Worm (Caenorhabditis elegans) whole organism, young adult: ENCODE results near the gene ZK354.8.
"Not testable (repeated sequence)": the region's sequence is repeated elsewhere in the genome, so short reads cannot be mapped to it uniquely, and the experiment has no call there.

Source experiments
- B0019.2 ChIP-seq: fragments of 200-800 bp; sonication (Bioruptor generic); conservative IDR thresholded peaks from 2 replicates; pipeline ENCODE4 v1.3.6; 2022; ENCODE audit warnings: missing genetic modification reagents, missing genetic modification characterization, missing compliant biosample characterization
- B0336.3 ChIP-seq: fragments of 200-800 bp; sonication (Bioruptor generic); IDR thresholded peaks from 2 replicates; pipeline ENCODE4 v1.3.6; 2022; ENCODE audit warnings: missing genetic modification characterization, missing compliant biosample characterization
- C06A6.2 ChIP-seq: fragments of 200-800 bp; sonication (Bioruptor generic); conservative IDR thresholded peaks from 2 replicates; pipeline ENCODE4 v1.3.6; 2022; ENCODE audit warnings: missing genetic modification characterization, missing compliant biosample characterization
- D2030.7 ChIP-seq: fragments of 200-800 bp; sonication (Bioruptor generic); IDR thresholded peaks from 2 replicates; pipeline ENCODE4 v1.3.6; 2022; ENCODE audit warnings: missing genetic modification reagents, missing genetic modification characterization, missing compliant biosample characterization
- F33H1.4 ChIP-seq: fragments of 200-800 bp; sonication (Bioruptor generic); IDR thresholded peaks from 2 replicates; pipeline ENCODE4 v1.3.6; 2022; ENCODE audit warnings: missing genetic modification reagents, missing genetic modification characterization, missing compliant biosample characterization
- F49E8.2 ChIP-seq: sonication (generic microtip); optimal IDR thresholded peaks from 3 replicates; lab custom pipeline; 2017; ENCODE audit warnings: missing genetic modification characterization, mild to moderate bottlenecking, missing compliant biosample characterization, antibody characterized with exemption, moderate library complexity; ENCODE audit not compliant: insufficient read depth
- Y53G8AR.9 ChIP-seq: fragments of 200-800 bp; sonication (Bioruptor generic); conservative IDR thresholded peaks from 2 replicates; pipeline ENCODE4 v1.3.6; 2022; ENCODE audit warnings: missing genetic modification reagents, missing genetic modification characterization, missing compliant biosample characterization
- Y56A3A.18 ChIP-seq: fragments of 200-800 bp; sonication (Bioruptor generic); IDR thresholded peaks from 2 replicates; pipeline ENCODE4 v1.3.6; 2022; ENCODE audit warnings: missing genetic modification reagents, missing genetic modification characterization, missing compliant biosample characterization
- Y67H2A.10 ChIP-seq: fragments of 200-800 bp; sonication (Bioruptor generic); conservative IDR thresholded peaks from 2 replicates; pipeline ENCODE4 v1.3.6; 2022; ENCODE audit warnings: missing genetic modification reagents, missing genetic modification characterization, missing compliant biosample characterization
- Y79H2A.3 ChIP-seq: fragments of 200-800 bp; sonication (Bioruptor generic); conservative IDR thresholded peaks from 2 replicates; pipeline ENCODE4 v1.3.6; 2022; ENCODE audit warnings: missing genetic modification reagents, missing genetic modification characterization, missing compliant biosample characterization
- ama-1 ChIP-seq, 3 experiments: fragments of 150-350 bp in 1 of 3; sonication (generic microtip) in 2 of 3; optimal IDR thresholded peaks; 2 replicates each; lab custom pipeline; 2014 to 2018; ENCODE audit warnings: missing biosample characterization in 2 of 3, missing genetic modification characterization in 2 of 3, missing genetic modification reagents in 2 of 3
- attf-6 ChIP-seq: fragments of 200-800 bp; sonication (Bioruptor generic); IDR thresholded peaks from 2 replicates; pipeline ENCODE4 v1.3.6; 2022; ENCODE audit warnings: missing genetic modification reagents, missing genetic modification characterization, missing compliant biosample characterization
- bed-2 ChIP-seq: fragments of 200-800 bp; sonication (Bioruptor generic); IDR thresholded peaks from 2 replicates; pipeline ENCODE4 v1.3.6; 2022; ENCODE audit warnings: missing genetic modification reagents, missing genetic modification characterization, missing compliant biosample characterization
- ceh-100 ChIP-seq: fragments of 200-800 bp; sonication (Bioruptor generic); IDR thresholded peaks from 2 replicates; pipeline ENCODE4 v1.3.6; 2022; ENCODE audit warnings: missing genetic modification reagents, missing genetic modification characterization, missing compliant biosample characterization
- ceh-27 ChIP-seq: fragments of 200-800 bp; sonication (Bioruptor generic); optimal IDR thresholded peaks from 2 replicates; lab custom pipeline; 2018; ENCODE audit warnings: mild to moderate bottlenecking, missing genetic modification characterization, moderate library complexity, missing compliant biosample characterization
- ceh-40 ChIP-seq: fragments of 200-800 bp; sonication (Bioruptor generic); IDR thresholded peaks from 2 replicates; pipeline ENCODE4 v1.3.6; 2022; ENCODE audit warnings: missing genetic modification characterization, missing compliant biosample characterization
- ceh-58 ChIP-seq: fragments of 200-800 bp; sonication (Bioruptor generic); IDR thresholded peaks from 2 replicates; pipeline ENCODE4 v1.3.6; 2022; ENCODE audit warnings: missing genetic modification characterization, missing compliant biosample characterization
- ceh-91 ChIP-seq: fragments of 200-800 bp; sonication (Bioruptor generic); IDR thresholded peaks from 2 replicates; pipeline ENCODE4 v1.3.6; 2022; ENCODE audit warnings: missing genetic modification reagents, missing genetic modification characterization, missing compliant biosample characterization
- die-1 ChIP-seq: sonication (generic microtip); optimal IDR thresholded peaks from 2 replicates; lab custom pipeline; 2016; ENCODE audit warnings: missing genotype, mild to moderate bottlenecking, missing genetic modification characterization, missing compliant biosample characterization
- dox-1 ChIP-seq: fragments of 200-800 bp; sonication (Bioruptor generic); IDR thresholded peaks from 2 replicates; pipeline ENCODE4 v1.3.6; 2022; ENCODE audit warnings: missing genetic modification reagents, missing genetic modification characterization, missing compliant biosample characterization
- dpff-1 ChIP-seq: sonication (generic microtip); optimal IDR thresholded peaks from 2 replicates; lab custom pipeline; 2017; ENCODE audit warnings: mild to moderate bottlenecking, missing genetic modification characterization, missing compliant biosample characterization
- fkh-3 ChIP-seq: sonication (generic microtip); optimal IDR thresholded peaks from 2 replicates; lab custom pipeline; 2016; ENCODE audit warnings: mild to moderate bottlenecking, missing genetic modification characterization, missing compliant biosample characterization
- hmg-1.2 ChIP-seq: fragments of 200-800 bp; sonication (Bioruptor generic); IDR thresholded peaks from 2 replicates; pipeline ENCODE4 v1.3.6; 2022; ENCODE audit warnings: missing genetic modification reagents, missing genetic modification characterization, missing compliant biosample characterization
- let-526 ChIP-seq: fragments of 200-800 bp; sonication (Bioruptor generic); IDR thresholded peaks from 2 replicates; pipeline ENCODE4 v1.3.6; 2022; ENCODE audit warnings: missing genetic modification reagents, missing genetic modification characterization, missing compliant biosample characterization
- lin-35 ChIP-seq, 3 experiments: fragments of 150-350 bp in 2 of 3; sonication (generic microtip) in 1 of 3; optimal IDR thresholded peaks; 2 replicates each; lab custom pipeline; 2014 to 2018; ENCODE audit warnings: missing biosample characterization in 3 of 3, missing genetic modification characterization in 3 of 3, missing genetic modification reagents in 3 of 3
- madf-3 ChIP-seq: fragments of 200-800 bp; sonication (Bioruptor generic); IDR thresholded peaks from 2 replicates; pipeline ENCODE4 v1.3.6; 2022; ENCODE audit warnings: missing genetic modification reagents, missing genetic modification characterization, missing compliant biosample characterization
- mes-4 ChIP-seq: sonication (generic microtip); optimal IDR thresholded peaks from 2 replicates; lab custom pipeline; 2016; ENCODE audit warnings: missing genotype, missing genetic modification characterization, missing compliant biosample characterization
- mxl-1 ChIP-seq: sonication (generic microtip); optimal IDR thresholded peaks from 2 replicates; lab custom pipeline; 2016; ENCODE audit warnings: missing genetic modification characterization, missing compliant biosample characterization
- nfya-2 ChIP-seq: fragments of 200-800 bp; sonication (Bioruptor generic); IDR thresholded peaks from 2 replicates; pipeline ENCODE4 v1.3.6; 2022; ENCODE audit warnings: missing genetic modification reagents, missing genetic modification characterization, missing compliant biosample characterization
- nfyb-1 ChIP-seq: fragments of 200-800 bp; sonication (Bioruptor generic); IDR thresholded peaks from 2 replicates; pipeline ENCODE4 v1.3.6; 2022; ENCODE audit warnings: missing genetic modification reagents, missing genetic modification characterization, missing compliant biosample characterization
- nhr-179 ChIP-seq: sonication (generic microtip); optimal IDR thresholded peaks from 2 replicates; lab custom pipeline; 2016; ENCODE audit warnings: mild to moderate bottlenecking, missing genetic modification characterization, missing compliant biosample characterization
- pbrm-1 ChIP-seq: fragments of 200-800 bp; sonication (Bioruptor generic); IDR thresholded peaks from 2 replicates; pipeline ENCODE4 v1.3.6; 2022; ENCODE audit warnings: missing genetic modification reagents, missing genetic modification characterization, missing compliant biosample characterization
- pha-4 ChIP-seq: fragments of 150-350 bp; sonication (generic microtip); optimal IDR thresholded peaks from 2 replicates; lab custom pipeline; 2014; ENCODE audit warnings: missing biosample characterization, missing genetic modification reagents, missing genetic modification characterization
- rcor-1 ChIP-seq: fragments of 200-800 bp; sonication (Bioruptor generic); IDR thresholded peaks from 2 replicates; pipeline ENCODE4 v1.3.6; 2022; ENCODE audit warnings: missing genetic modification reagents, missing genetic modification characterization, missing compliant biosample characterization
- snpc-1.3 ChIP-seq: sonication (generic microtip); optimal IDR thresholded peaks from 2 replicates; lab custom pipeline; 2017; ENCODE audit warnings: missing genetic modification characterization, mild to moderate bottlenecking, missing compliant biosample characterization, antibody characterized with exemption, moderate library complexity, missing genotype, missing genetic modification reagents; ENCODE audit not compliant: insufficient read depth
- snpc-3.4 ChIP-seq: sonication (generic microtip); optimal IDR thresholded peaks from 2 replicates; lab custom pipeline; 2017; ENCODE audit warnings: missing genetic modification characterization, mild to moderate bottlenecking, missing compliant biosample characterization, antibody characterized with exemption, moderate library complexity, missing genotype, missing genetic modification reagents
- snpc-4 ChIP-seq, 5 experiments: fragments of 150-350 bp in 1 of 5; sonication (generic microtip) in 4 of 5; optimal IDR thresholded peaks; 2 replicates each; lab custom pipeline; 2014 to 2018; ENCODE audit warnings: missing genetic modification characterization in 5 of 5, missing biosample characterization in 3 of 5, antibody characterized with exemption in 2 of 5, mild to moderate bottlenecking in 2 of 5, missing compliant biosample characterization in 2 of 5, missing genotype in 2 of 5, moderate library complexity in 2 of 5, missing genetic modification reagents in 1 of 5
- tlf-1 ChIP-seq: fragments of 200-800 bp; sonication (Bioruptor generic); optimal IDR thresholded peaks from 2 replicates; lab custom pipeline; 2018; ENCODE audit warnings: mild to moderate bottlenecking, missing genetic modification characterization, missing compliant biosample characterization
- xnd-1 ChIP-seq: sonication (generic microtip); optimal IDR thresholded peaks from 2 replicates; lab custom pipeline; 2016; ENCODE audit warnings: missing genotype, missing genetic modification reagents, missing genetic modification characterization, missing compliant biosample characterization
- zfh-2 ChIP-seq: fragments of 200-800 bp; sonication (Bioruptor generic); conservative IDR thresholded peaks from 2 replicates; pipeline ENCODE4 v1.3.6; 2022; ENCODE audit warnings: missing genetic modification reagents, missing genetic modification characterization, missing compliant biosample characterization
- ztf-25 ChIP-seq: fragments of 200-800 bp; sonication (Bioruptor generic); IDR thresholded peaks from 2 replicates; pipeline ENCODE4 v1.3.6; 2022; ENCODE audit warnings: missing genetic modification reagents, missing genetic modification characterization, missing compliant biosample characterization
- ztf-28 ChIP-seq: fragments of 200-800 bp; sonication (Bioruptor generic); IDR thresholded peaks from 2 replicates; pipeline ENCODE4 v1.3.6; 2022; ENCODE audit warnings: missing genetic modification reagents, missing genetic modification characterization, missing compliant biosample characterization
- ztf-6 ChIP-seq: fragments of 200-800 bp; sonication (Bioruptor generic); IDR thresholded peaks from 2 replicates; pipeline ENCODE4 v1.3.6; 2022; ENCODE audit warnings: missing genetic modification reagents, missing genetic modification characterization, missing compliant biosample characterization

The ZK354.8 gene

ce11 chrIV:5268803-5269202, 37.1 kb downstream of the ZK354.8 start, which contains the start of gene F36H12.4:
Gene F36H12.4, plus strand, starts transcription at chrIV:5269103.
- TF ChIP-seq dpff-1 (tag; lab: Kevin White, UChicago) (no peak), zfh-2 (GFP tag; lab: Robert Waterston, UW) (no peak), C06A6.2 (GFP tag; lab: Robert Waterston, UW) (no peak), nfya-2 (GFP tag; lab: Robert Waterston, UW) (no peak), let-526 (GFP tag; lab: Robert Waterston, UW) (no peak), ceh-100 (GFP tag; lab: Robert Waterston, UW) (no peak), ztf-6 (no peak), lin-35 (GFP tag; optimal IDR thresholded peaks at IDR 0.05; lab: Kevin White, UChicago) (no peak), ceh-27 (GFP tag; lab: Kevin White, UChicago) (no peak), mes-4 (no peak), bed-2 (GFP tag; lab: Robert Waterston, UW) (no peak), pha-4 (tag; lab: Kevin White, UChicago) (no peak), hmg-1.2 (GFP tag; lab: Robert Waterston, UW) (no peak), nhr-179 (no peak), ceh-58 (no peak)

ce11 chrIV:5266474-5266873, 39.5 kb downstream of the ZK354.8 start, which contains the start of gene F36H12.5:
Gene F36H12.5, plus strand, starts transcription at chrIV:5266774.
- TF ChIP-seq Y67H2A.10 (GFP tag; lab: Robert Waterston, UW), result no peak
- TF ChIP-seq snpc-3.4 (tag; lab: Kevin White, UChicago), result no peak
- TF ChIP-seq bed-2 (GFP tag; lab: Robert Waterston, UW), result no peak
- no peak for TF ChIP-seq Y56A3A.18 (GFP tag; lab: Robert Waterston, UW)
- no peak for TF ChIP-seq B0019.2 (GFP tag; lab: Robert Waterston, UW)
- TF ChIP-seq ceh-40 (GFP tag; lab: Robert Waterston, UW), result no peak
- TF ChIP-seq let-526 (GFP tag; lab: Robert Waterston, UW), result no peak
- no peak for TF ChIP-seq hmg-1.2 (GFP tag; lab: Robert Waterston, UW)
- no peak for TF ChIP-seq mxl-1 (tag; lab: Kevin White, UChicago)
- no peak for TF ChIP-seq die-1 (tag; lab: Kevin White, UChicago)
- TF ChIP-seq fkh-3, result no peak
- no peak for TF ChIP-seq tlf-1 (GFP tag; lab: Kevin White, UChicago)
- no peak for TF ChIP-seq dpff-1 (tag; lab: Kevin White, UChicago)

- TF ChIP-seq ceh-91 (GFP tag; lab: Robert Waterston, UW) (peak; percentile 38; the same call in 1 of the 2 replicates), rcor-1 (peak; percentile 38; the same call in 1 of the 2 replicates), B0336.3 (GFP tag; lab: Robert Waterston, UW) (0 out of 2 replicates have a peak, but pooled peaks have one; percentile 26), F49E8.2 (tag; lab: Kevin White, UChicago) (peak; percentile 69), nfyb-1 (peak; percentile 62; the same call in 1 of the 2 replicates), F33H1.4 (GFP tag; lab: Robert Waterston, UW) (peak; percentile 52; the same call in 1 of the 2 replicates), pbrm-1 (GFP tag; lab: Robert Waterston, UW) (peak; percentile 85), dox-1 (GFP tag; lab: Robert Waterston, UW) (peak; percentile 89), ztf-25 (GFP tag; lab: Robert Waterston, UW) (0 out of 2 replicates have a peak, but pooled peaks have one; percentile 73), xnd-1 (tag; lab: Kevin White, UChicago) (peak; percentile 7), ama-1 (optimal IDR thresholded peaks at IDR 0.05; lab: Kevin White, UChicago) (peak; percentile 26), ztf-28 (0 out of 2 replicates have a peak, but pooled peaks have one; percentile 53), madf-3 (GFP tag; lab: Robert Waterston, UW) (0 out of 2 replicates have a peak, but pooled peaks have one; percentile 38), snpc-1.3 (tag; lab: Kevin White, UChicago) (peak; percentile 15), Y53G8AR.9 (GFP tag; lab: Robert Waterston, UW) (peak; percentile 65; the same call in 1 of the 2 replicates), D2030.7 (GFP tag; lab: Robert Waterston, UW) (peak; percentile 95), snpc-4 (GFP tag; optimal IDR thresholded peaks at IDR 0.05; lab: Kevin White, UChicago) (peak; percentile 93), snpc-4 (tag; optimal IDR thresholded peaks at IDR 0.05; lab: Kevin White, UChicago) (peak; percentile 84 to 97 (median 95)), Y79H2A.3 (GFP tag; lab: Robert Waterston, UW) (0 out of 2 replicates have a peak, but pooled peaks have one; percentile 12), attf-6 (GFP tag; lab: Robert Waterston, UW) (peak; percentile 99)
- not testable (repeated sequence) for TF ChIP-seq ama-1 (GFP tag; optimal IDR thresholded peaks at IDR 0.05; lab: Kevin White, UChicago)
Observed at ce11 chrIV:5264700-5265210, 41.2 kb downstream of the ZK354.8 start.
